Fruit fly (Drosophila melanogaster) whole organism, embryonic: Measurements from ENCODE around the gene Dcps.

ENCODE experiments used
- B-H1 ChIP-seq: fragments of 200-800 bp; sonication (Bioruptor generic); IDR thresholded peaks from 3 replicates; pipeline ENCODE4 v1.3.6; 2022; ENCODE audit warnings: missing biosample characterization, missing genetic modification characterization
- CG10274 ChIP-seq: fragments of 200-800 bp; sonication (Bioruptor generic); optimal IDR thresholded peaks from 3 replicates; lab custom pipeline; 2017; ENCODE audit warnings: missing biosample characterization, mild to moderate bottlenecking, missing genetic modification characterization
- CG10462 ChIP-seq: fragments of 200-800 bp; sonication (Bioruptor generic); optimal IDR thresholded peaks from 2 replicates; lab custom pipeline; 2016; ENCODE audit warnings: missing biosample characterization, missing genetic modification characterization
- CG12236 ChIP-seq: fragments of 200-800 bp; sonication (Bioruptor generic); optimal IDR thresholded peaks from 2 replicates; lab custom pipeline; 2016; ENCODE audit warnings: missing biosample characterization, missing genetic modification characterization
- CG13123 ChIP-seq: fragments of 200-800 bp; sonication (Bioruptor generic); optimal IDR thresholded peaks from 2 replicates; lab custom pipeline; 2016; ENCODE audit warnings: missing biosample characterization, missing genetic modification characterization
- CG14014 ChIP-seq: fragments of 200-800 bp; sonication (Bioruptor generic); IDR thresholded peaks from 2 replicates; pipeline ENCODE4 v1.3.6; 2022; ENCODE audit warnings: missing biosample characterization, missing genetic modification characterization
- CG15269 ChIP-seq: fragments of 200-800 bp; sonication (Bioruptor generic); optimal IDR thresholded peaks from 2 replicates; lab custom pipeline; 2018; ENCODE audit warnings: missing biosample characterization, mild to moderate bottlenecking, missing genetic modification characterization, moderate library complexity
- CG1529 ChIP-seq: fragments of 200-800 bp; sonication (Bioruptor generic); optimal IDR thresholded peaks from 3 replicates; lab custom pipeline; 2018; ENCODE audit warnings: missing biosample characterization, missing genetic modification characterization
- CG15514 ChIP-seq: fragments of 200-800 bp; sonication (Bioruptor generic); optimal IDR thresholded peaks from 3 replicates; lab custom pipeline; 2017; ENCODE audit warnings: missing biosample characterization, missing genetic modification characterization, mild to moderate bottlenecking, moderate library complexity, missing genetic modification reagents
- CG15601 ChIP-seq: fragments of 200-800 bp; sonication (Bioruptor generic); optimal IDR thresholded peaks from 3 replicates; lab custom pipeline; 2019; ENCODE audit warnings: missing biosample characterization, mild to moderate bottlenecking, missing genetic modification characterization, moderate library complexity
- CG17385 ChIP-seq: fragments of 200-800 bp; sonication (Bioruptor generic); optimal IDR thresholded peaks from 3 replicates; lab custom pipeline; 2018; ENCODE audit warnings: missing biosample characterization, mild to moderate bottlenecking, missing genetic modification characterization
- CG18011 ChIP-seq: fragments of 200-800 bp; sonication (Bioruptor generic); optimal IDR thresholded peaks from 2 replicates; lab custom pipeline; 2017; ENCODE audit warnings: missing biosample characterization, missing genetic modification characterization, mild to moderate bottlenecking, moderate library complexity, missing genotype
- CG2120 ChIP-seq: fragments of 200-800 bp; sonication (Bioruptor generic); optimal IDR thresholded peaks from 3 replicates; lab custom pipeline; 2016; ENCODE audit warnings: missing biosample characterization, missing genetic modification characterization
- CG32532 ChIP-seq: fragments of 200-800 bp; sonication (Bioruptor generic); IDR thresholded peaks from 2 replicates; pipeline ENCODE4 v1.3.6; 2022; ENCODE audit warnings: missing biosample characterization, missing genetic modification characterization
- CG3407 ChIP-seq: fragments of 200-800 bp; sonication (Bioruptor generic); optimal IDR thresholded peaks from 2 replicates; lab custom pipeline; 2018; ENCODE audit warnings: missing biosample characterization, mild to moderate bottlenecking, missing genetic modification characterization
- CG5245 ChIP-seq: fragments of 200-800 bp; sonication (Bioruptor generic); optimal IDR thresholded peaks from 3 replicates; lab custom pipeline; 2016; ENCODE audit warnings: missing biosample characterization, missing genetic modification characterization
- CG6854 ChIP-seq: fragments of 200-800 bp; sonication (Bioruptor generic); optimal IDR thresholded peaks from 3 replicates; lab custom pipeline; 2017; ENCODE audit warnings: missing biosample characterization, mild to moderate bottlenecking, missing genetic modification characterization
- Chrac-16 ChIP-seq: fragments of 200-800 bp; sonication (Bioruptor generic); optimal IDR thresholded peaks from 3 replicates; lab custom pipeline; 2016; ENCODE audit warnings: missing biosample characterization, missing genetic modification characterization
- CkIIα-i1 ChIP-seq: fragments of 200-800 bp; sonication (Bioruptor generic); IDR thresholded peaks from 2 replicates; pipeline ENCODE4 v1.3.6; 2022; ENCODE audit warnings: missing biosample characterization, missing genetic modification characterization
- D ChIP-seq, 2 experiments: fragments of 200-800 bp in 1 of 2; fragments of >200 bp in 1 of 2; sonication (Bioruptor generic) in 1 of 2; optimal IDR thresholded peaks; 2 replicates in 1 of 2; 3 replicates in 1 of 2; lab custom pipeline; 2017; ENCODE audit warnings: mild to moderate bottlenecking in 1 of 2, missing biosample characterization in 1 of 2, missing genetic modification characterization in 1 of 2, missing genetic modification reagents in 1 of 2
- Dad ChIP-seq: fragments of 200-800 bp; sonication (Bioruptor generic); optimal IDR thresholded peaks from 3 replicates; lab custom pipeline; 2016; ENCODE audit warnings: missing biosample characterization, missing genetic modification characterization
- Ets97D ChIP-seq: fragments of 200-800 bp; sonication (Bioruptor generic); optimal IDR thresholded peaks from 3 replicates; lab custom pipeline; 2016; ENCODE audit warnings: missing biosample characterization, missing genetic modification characterization
- H2.0 ChIP-seq: fragments of 200-800 bp; sonication (Bioruptor generic); IDR thresholded peaks from 2 replicates; pipeline ENCODE4 v1.3.6; 2022; ENCODE audit warnings: missing biosample characterization, missing genetic modification characterization
- Hand ChIP-seq: fragments of 200-800 bp; sonication (Bioruptor generic); optimal IDR thresholded peaks from 2 replicates; lab custom pipeline; 2017; ENCODE audit warnings: mild to moderate bottlenecking, missing biosample characterization, missing genetic modification reagents, missing genetic modification characterization
- HmgD ChIP-seq: fragments of 200-800 bp; sonication (Bioruptor generic); optimal IDR thresholded peaks from 3 replicates; lab custom pipeline; 2016; ENCODE audit warnings: missing biosample characterization, missing genetic modification characterization
- Rx ChIP-seq: fragments of 200-800 bp; sonication (Bioruptor generic); IDR thresholded peaks from 2 replicates; pipeline ENCODE4 v1.3.6; 2022; ENCODE audit warnings: missing biosample characterization, missing genetic modification characterization
- Scr ChIP-seq: fragments of 200-800 bp; sonication (Bioruptor generic); IDR thresholded peaks from 2 replicates; pipeline ENCODE4 v1.3.6; 2022; ENCODE audit warnings: missing biosample characterization, missing genetic modification characterization; ENCODE audit not compliant: partially characterized antibody
- Six4 ChIP-seq: fragments of 200-800 bp; sonication (Bioruptor generic); optimal IDR thresholded peaks from 2 replicates; lab custom pipeline; 2016; ENCODE audit warnings: missing biosample characterization, missing genetic modification characterization
- Sox100B ChIP-seq: fragments of 200-800 bp; sonication (Bioruptor generic); optimal IDR thresholded peaks from 3 replicates; lab custom pipeline; 2018; ENCODE audit warnings: missing biosample characterization, mild to moderate bottlenecking, missing genetic modification characterization
- Ssrp ChIP-seq: fragments of 200-800 bp; sonication (Bioruptor generic); optimal IDR thresholded peaks from 2 replicates; lab custom pipeline; 2018; ENCODE audit warnings: missing biosample characterization, mild to moderate bottlenecking, missing genetic modification characterization, moderate library complexity
- Taf1 ChIP-seq: fragments of 200-800 bp; sonication (Bioruptor generic); IDR thresholded peaks from 2 replicates; pipeline ENCODE4 v1.3.6; 2022; ENCODE audit warnings: missing biosample characterization, missing genetic modification characterization
- abd-A ChIP-seq: fragments of 200-800 bp; sonication (Bioruptor generic); optimal IDR thresholded peaks from 3 replicates; lab custom pipeline; 2019; ENCODE audit warnings: missing biosample characterization, mild to moderate bottlenecking, missing genetic modification characterization, moderate library complexity
- amos ChIP-seq: fragments of 200-800 bp; sonication (Bioruptor generic); IDR thresholded peaks from 2 replicates; pipeline ENCODE4 v1.3.6; 2022; ENCODE audit warnings: missing biosample characterization, missing genetic modification characterization; ENCODE audit not compliant: partially characterized antibody
- bcd ChIP-seq: fragments of 200-800 bp; sonication (Bioruptor generic); optimal IDR thresholded peaks from 2 replicates; lab custom pipeline; 2017; ENCODE audit warnings: missing biosample characterization, mild to moderate bottlenecking, missing genetic modification characterization
- chm ChIP-seq: fragments of 200-800 bp; sonication (Bioruptor generic); IDR thresholded peaks from 2 replicates; pipeline ENCODE4 v1.3.6; 2022; ENCODE audit warnings: missing biosample characterization, missing genetic modification characterization
- eve ChIP-seq, 2 experiments: fragments of >200 bp; optimal IDR thresholded peaks; 2 replicates each; lab custom pipeline; 2017; ENCODE audit warnings: missing biosample characterization in 2 of 2, missing genetic modification characterization in 2 of 2
- ewg ChIP-seq: fragments of 200-800 bp; sonication (Bioruptor generic); optimal IDR thresholded peaks from 3 replicates; lab custom pipeline; 2017; ENCODE audit warnings: mild to moderate bottlenecking, missing biosample characterization, missing genetic modification reagents, missing genetic modification characterization
- kah ChIP-seq: fragments of 200-800 bp; sonication (Bioruptor generic); optimal IDR thresholded peaks from 2 replicates; lab custom pipeline; 2018; ENCODE audit warnings: missing biosample characterization, mild to moderate bottlenecking, missing genetic modification characterization
- luna ChIP-seq: fragments of 200-800 bp; sonication (Bioruptor generic); optimal IDR thresholded peaks from 2 replicates; lab custom pipeline; 2016; ENCODE audit warnings: missing biosample characterization, missing genetic modification characterization
- otp ChIP-seq: fragments of 200-800 bp; sonication (Bioruptor generic); IDR thresholded peaks from 3 replicates; pipeline ENCODE4, ENCODE4 v1.3.6; 2022; ENCODE audit warnings: missing biosample characterization, missing genetic modification characterization
- pb ChIP-seq: fragments of 200-800 bp; sonication (Bioruptor generic); optimal IDR thresholded peaks from 3 replicates; lab custom pipeline; 2016; ENCODE audit warnings: missing biosample characterization, missing genetic modification characterization
- pfk ChIP-seq: fragments of 200-800 bp; sonication (Bioruptor generic); optimal IDR thresholded peaks from 2 replicates; lab custom pipeline; 2018; ENCODE audit warnings: missing biosample characterization, mild to moderate bottlenecking, missing genetic modification characterization, moderate library complexity
- psq ChIP-seq: fragments of 200-800 bp; sonication (Bioruptor generic); optimal IDR thresholded peaks from 2 replicates; lab custom pipeline; 2017; ENCODE audit warnings: missing biosample characterization, missing genetic modification characterization
- sim ChIP-seq: fragments of 200-800 bp; sonication (Bioruptor generic); IDR thresholded peaks from 2 replicates; pipeline ENCODE4 v1.3.6; 2022; ENCODE audit warnings: missing biosample characterization, missing genetic modification characterization
- so ChIP-seq: fragments of 200-800 bp; sonication (Bioruptor generic); IDR thresholded peaks from 3 replicates; pipeline ENCODE4 v1.3.6; 2022; ENCODE audit warnings: missing biosample characterization, missing genetic modification characterization
- tll ChIP-seq, 2 experiments: fragments of 200-800 bp in 1 of 2; fragments of >200 bp in 1 of 2; sonication (Bioruptor generic) in 1 of 2; optimal IDR thresholded peaks; 2 replicates each; lab custom pipeline; 2017 to 2019; ENCODE audit warnings: missing biosample characterization in 2 of 2, missing genetic modification characterization in 2 of 2, mild to moderate bottlenecking in 1 of 2, moderate library complexity in 1 of 2
- trem ChIP-seq: fragments of 200-800 bp; optimal IDR thresholded peaks from 3 replicates; lab custom pipeline; 2019; ENCODE audit warnings: missing biosample characterization, mild to moderate bottlenecking, missing genetic modification characterization, moderate library complexity
- vnd ChIP-seq: fragments of 200-800 bp; sonication (Bioruptor generic); IDR thresholded peaks from 3 replicates; pipeline ENCODE4 v1.3.6; 2022; ENCODE audit warnings: missing biosample characterization, missing genetic modification characterization; ENCODE audit not compliant: partially characterized antibody
- wek ChIP-seq: fragments of 200-800 bp; sonication (Bioruptor generic); optimal IDR thresholded peaks from 3 replicates; lab custom pipeline; 2018; ENCODE audit warnings: missing biosample characterization, mild to moderate bottlenecking, missing genetic modification characterization, moderate library complexity
- zf30C ChIP-seq: fragments of 200-800 bp; sonication (Bioruptor generic); optimal IDR thresholded peaks from 3 replicates; lab custom pipeline; 2018; ENCODE audit warnings: missing biosample characterization, mild to moderate bottlenecking, missing genetic modification characterization

The Dcps gene

dm6 chr3R:5791497-5791896 lies 36.9 kb upstream of the Dcps start, which contains the start of gene Hpf1 (continued):
- TF ChIP-seq CG10274 (GFP tag; lab: Kevin White, UChicago) (peak; percentile 93), B-H1 (peak; percentile 97), trem (tag; lab: Kevin White, UChicago) (peak; percentile 94), CG32532 (GFP tag; lab: Robert Waterston, UW) (peak; percentile 99), zf30C (GFP tag; lab: Kevin White, UChicago) (peak; percentile 39), CG5245 (peak; percentile 97), otp (GFP tag; lab: Robert Waterston, UW) (peak; percentile 97), Ets97D (peak; percentile 94), Taf1 (GFP tag; lab: Robert Waterston, UW) (peak; percentile 97), CkIIα-i1 (peak; percentile 81; the same call in 1 of the 2 replicates), wek (peak; percentile 99), CG15269 (tag; lab: Kevin White, UChicago) (peak; percentile 99), CG6854 (peak; percentile 97), tll (GFP tag; optimal IDR thresholded peaks at IDR 0.05; lab: Kevin White, UChicago) (peak; percentile 24 to 91), CG18011 (GFP tag; lab: Kevin White, UChicago) (peak; percentile 92), vnd (GFP tag; lab: Robert Waterston, UW) (no peak), Chrac-16 (peak; percentile 99), Ssrp (tag; lab: Kevin White, UChicago) (peak; percentile 97), Scr (GFP tag; lab: Robert Waterston, UW) (peak; percentile 23; the same call in 1 of the 2 replicates), bcd (GFP tag; lab: Kevin White, UChicago) (peak; percentile 98), pb (peak; percentile 97), luna (GFP tag; lab: Kevin White, UChicago) (peak; percentile 97), Sox100B (GFP tag; lab: Kevin White, UChicago) (peak; percentile 96), eve (GFP tag; optimal IDR thresholded peaks at IDR 0.05; lab: Kevin White, UChicago) (no peak), kah (GFP tag; lab: Kevin White, UChicago) (peak; percentile 92), CG14014 (peak; percentile 98), CG12236 (GFP tag; lab: Kevin White, UChicago) (peak; percentile 98), amos (GFP tag; lab: Robert Waterston, UW) (no peak), CG10462 (GFP tag; lab: Kevin White, UChicago) (peak; percentile 98), chm (GFP tag; lab: Robert Waterston, UW) (peak; percentile 95), Dad (GFP tag; lab: Kevin White, UChicago) (peak; percentile 98), Hand (GFP tag; lab: Kevin White, UChicago) (peak; percentile 96), D (optimal IDR thresholded peaks at IDR 0.05; lab: Kevin White, UChicago) (no peak), D (GFP tag; optimal IDR thresholded peaks at IDR 0.05; lab: Kevin White, UChicago) (peak; percentile 96), CG15514 (GFP tag; lab: Kevin White, UChicago) (peak; percentile 94), H2.0 (GFP tag; lab: Robert Waterston, UW) (peak; percentile 97), pfk (GFP tag; lab: Kevin White, UChicago) (peak; percentile 51), CG13123 (GFP tag; lab: Kevin White, UChicago) (peak; percentile 95), abd-A (tag; lab: Kevin White, UChicago) (no peak), CG3407 (peak; percentile 94), CG17385 (GFP tag; lab: Kevin White, UChicago) (peak; percentile 99), Six4 (GFP tag; lab: Kevin White, UChicago) (peak; percentile 98), CG1529 (GFP tag; lab: Kevin White, UChicago) (peak; percentile 94), sim (GFP tag; lab: Robert Waterston, UW) (peak; percentile 93), CG15601 (peak; percentile 95), ewg (peak; percentile 93), CG2120 (GFP tag; lab: Kevin White, UChicago) (peak; percentile 99), HmgD (GFP tag; lab: Kevin White, UChicago) (peak; percentile 98), Rx (GFP tag; lab: Robert Waterston, UW) (peak; percentile 95), so (peak; percentile 96), psq (GFP tag; lab: Kevin White, UChicago) (peak; percentile 92)
